Worm (Caenorhabditis elegans) whole organism, L4 larva: ENCODE data around the gene Y66H1A.5.

ENCODE experiments used
- F44E2.7 ChIP-seq: fragments of 200-800 bp; sonication (Bioruptor generic); IDR thresholded peaks from 2 replicates; pipeline ENCODE4 v2.1.2; 2022; ENCODE audit warnings: missing genetic modification characterization, missing compliant biosample characterization
- F49E8.2 ChIP-seq: sonication (generic microtip); optimal IDR thresholded peaks from 2 replicates; lab custom pipeline; 2016; ENCODE audit warnings: missing compliant biosample characterization, mild to moderate bottlenecking, missing genetic modification characterization, borderline replicate concordance
- R02D3.7 ChIP-seq: fragments of 150-350 bp; sonication (generic microtip); optimal IDR thresholded peaks from 3 replicates; lab custom pipeline; 2014; ENCODE audit warnings: missing biosample characterization, missing genetic modification characterization
- Y48G9A.11 ChIP-seq: fragments of 200-800 bp; sonication (Bioruptor generic); IDR thresholded peaks from 2 replicates; pipeline ENCODE4 v1.3.6; 2022; ENCODE audit warnings: missing genetic modification reagents, missing genetic modification characterization, missing compliant biosample characterization
- Y75B8A.6 ChIP-seq: fragments of 200-800 bp; sonication (Bioruptor generic); IDR thresholded peaks from 2 replicates; pipeline ENCODE4 v1.3.6; 2022; ENCODE audit warnings: missing genetic modification reagents, missing genetic modification characterization, missing compliant biosample characterization
- ZK546.5 ChIP-seq, 2 experiments: sonication (generic microtip); optimal IDR thresholded peaks; 2 replicates each; lab custom pipeline; 2017; ENCODE audit warnings: missing biosample characterization in 2 of 2, missing genetic modification characterization in 2 of 2
- aha-1 ChIP-seq: fragments of 150-350 bp; peaks from one replicate; lab custom pipeline; 2014; ENCODE audit warnings: missing biosample characterization, missing genetic modification characterization
- ama-1 ChIP-seq: fragments of 150-350 bp; optimal IDR thresholded peaks from 2 replicates; lab custom pipeline; 2014; ENCODE audit warnings: inconsistent platforms, mixed read lengths
- ceh-32 ChIP-seq: sonication (generic microtip); optimal IDR thresholded peaks from 2 replicates; lab custom pipeline; 2016; ENCODE audit warnings: mild to moderate bottlenecking, missing genetic modification characterization, missing compliant biosample characterization; ENCODE audit not compliant: poor library complexity
- cey-2 ChIP-seq: sonication (generic microtip); optimal IDR thresholded peaks from 3 replicates; lab custom pipeline; 2017; ENCODE audit warnings: missing genetic modification characterization, mild to moderate bottlenecking, missing compliant biosample characterization, antibody characterized with exemption, borderline replicate concordance; ENCODE audit not compliant: insufficient read depth
- ctbp-1 ChIP-seq: fragments of 200-800 bp; sonication (Bioruptor generic); IDR thresholded peaks from 2 replicates; pipeline ENCODE4 v1.3.6; 2022; ENCODE audit warnings: missing genetic modification reagents, missing genetic modification characterization, missing compliant biosample characterization
- daf-16 ChIP-seq, 3 experiments: sonication (generic microtip); optimal IDR thresholded peaks; 2 replicates each; lab custom pipeline; 2016 to 2017; ENCODE audit warnings: missing genetic modification characterization in 3 of 3, missing genetic modification reagents in 3 of 3, mild to moderate bottlenecking in 2 of 3, missing compliant biosample characterization in 2 of 3, missing biosample characterization in 1 of 3, moderate library complexity in 1 of 3
- daf-19 ChIP-seq: fragments of 200-800 bp; sonication (Bioruptor generic); conservative IDR thresholded peaks from 2 replicates; pipeline ENCODE4 v1.3.6; 2022; ENCODE audit warnings: missing genetic modification characterization, missing compliant biosample characterization
- dmd-6 ChIP-seq: fragments of 200-800 bp; sonication (Bioruptor generic); IDR thresholded peaks from 2 replicates; pipeline ENCODE4 v1.3.6; 2022; ENCODE audit warnings: missing genetic modification reagents, missing genetic modification characterization, missing compliant biosample characterization
- dve-1 ChIP-seq: sonication (generic microtip); optimal IDR thresholded peaks from 2 replicates; lab custom pipeline; 2017; ENCODE audit warnings: antibody characterized with exemption, mild to moderate bottlenecking, missing genetic modification characterization, missing compliant biosample characterization; ENCODE audit not compliant: insufficient read depth
- egl-27 ChIP-seq: sonication (generic microtip); optimal IDR thresholded peaks from 3 replicates; lab custom pipeline; 2017; ENCODE audit warnings: missing biosample characterization, missing genetic modification reagents, missing genetic modification characterization
- gei-8 ChIP-seq: fragments of 200-800 bp; sonication (Bioruptor generic); optimal IDR thresholded peaks from 2 replicates; lab custom pipeline; 2018; ENCODE audit warnings: mild to moderate bottlenecking, missing genetic modification characterization, missing compliant biosample characterization
- hif-1 ChIP-seq, 2 experiments: sonication (generic microtip); optimal IDR thresholded peaks; 2 replicates each; lab custom pipeline; 2016 to 2017; ENCODE audit warnings: missing compliant biosample characterization in 2 of 2, missing genetic modification characterization in 2 of 2, missing genetic modification reagents in 2 of 2, missing genotype in 2 of 2, mild to moderate bottlenecking in 1 of 2
- jun-1 ChIP-seq: fragments of 150-350 bp; optimal IDR thresholded peaks from 2 replicates; lab custom pipeline; 2014; ENCODE audit warnings: missing biosample characterization, missing genetic modification reagents, missing genetic modification characterization
- lin-1 ChIP-seq: fragments of 200-800 bp; sonication (Bioruptor generic); IDR thresholded peaks from 2 replicates; pipeline ENCODE4 v1.3.6; 2022; ENCODE audit warnings: missing genetic modification reagents, missing genetic modification characterization, missing compliant biosample characterization
- lin-13 ChIP-seq: fragments of 150-350 bp; optimal IDR thresholded peaks from 2 replicates; lab custom pipeline; 2014; ENCODE audit warnings: missing biosample characterization, missing genetic modification reagents, missing genetic modification characterization
- lin-15B ChIP-seq: fragments of 150-350 bp; sonication (generic microtip); optimal IDR thresholded peaks from 3 replicates; lab custom pipeline; 2014; ENCODE audit warnings: missing biosample characterization, missing genetic modification characterization
- lin-29 ChIP-seq: fragments of 200-800 bp; sonication (Bioruptor generic); IDR thresholded peaks from 2 replicates; pipeline ENCODE4 v1.3.6; 2022; ENCODE audit warnings: missing genetic modification reagents, missing genetic modification characterization, missing compliant biosample characterization
- lsy-2 ChIP-seq, 2 experiments: fragments of 150-350 bp in 1 of 2; sonication (generic microtip) in 1 of 2; optimal IDR thresholded peaks; 2 replicates each; lab custom pipeline; 2014 to 2017; ENCODE audit warnings: missing biosample characterization in 2 of 2, missing genetic modification characterization in 2 of 2
- nhr-10 ChIP-seq: fragments of 150-350 bp; optimal IDR thresholded peaks from 2 replicates; lab custom pipeline; 2014; ENCODE audit warnings: missing biosample characterization, missing genetic modification characterization
- nhr-28 ChIP-seq: fragments of 150-350 bp; optimal IDR thresholded peaks from 2 replicates; lab custom pipeline; 2014; ENCODE audit warnings: missing biosample characterization, missing genetic modification characterization
- nhr-48 ChIP-seq: sonication (generic microtip); optimal IDR thresholded peaks from 2 replicates; lab custom pipeline; 2016; ENCODE audit warnings: mild to moderate bottlenecking, missing genetic modification characterization, missing compliant biosample characterization
- sdz-12 ChIP-seq: fragments of 200-800 bp; sonication (Bioruptor generic); optimal IDR thresholded peaks from 2 replicates; lab custom pipeline; 2018; ENCODE audit warnings: mild to moderate bottlenecking, missing genetic modification characterization, missing compliant biosample characterization
- set-16 ChIP-seq: fragments of 200-800 bp; sonication (Bioruptor generic); IDR thresholded peaks from 2 replicates; pipeline ENCODE4 v1.3.6; 2022; ENCODE audit warnings: missing genetic modification reagents, missing genetic modification characterization, missing compliant biosample characterization
- snpc-1.2 ChIP-seq: fragments of 200-800 bp; sonication (Bioruptor generic); IDR thresholded peaks from 2 replicates; pipeline ENCODE4 v1.3.6; 2022; ENCODE audit warnings: missing genetic modification reagents, missing genetic modification characterization, missing compliant biosample characterization
- tag-97 ChIP-seq: fragments of 200-800 bp; sonication (Bioruptor generic); IDR thresholded peaks from 2 replicates; pipeline ENCODE4 v1.3.6; 2022; ENCODE audit warnings: missing genetic modification characterization, missing compliant biosample characterization
- unc-130 ChIP-seq: sonication (generic microtip); optimal IDR thresholded peaks from 2 replicates; lab custom pipeline; 2016; ENCODE audit warnings: missing genetic modification reagents, missing genetic modification characterization, missing compliant biosample characterization
- unc-62 ChIP-seq, 3 experiments: fragments of 150-350 bp in 1 of 3; sonication (generic microtip); optimal IDR thresholded peaks in 2 of 3; peaks in 1 of 3; 1 replicate in 1 of 3; 2 replicates in 2 of 3; lab custom pipeline; 2014 to 2017; ENCODE audit warnings: missing biosample characterization in 3 of 3, missing genetic modification characterization in 3 of 3, missing genetic modification reagents in 3 of 3, missing genotype in 1 of 3
- vab-7 ChIP-seq: fragments of 200-800 bp; sonication (Bioruptor generic); IDR thresholded peaks from 2 replicates; pipeline ENCODE4 v1.3.6; 2022; ENCODE audit warnings: missing genetic modification reagents, missing genetic modification characterization, missing compliant biosample characterization
- zfp-2 ChIP-seq: sonication (generic microtip); optimal IDR thresholded peaks from 2 replicates; lab custom pipeline; 2016; ENCODE audit warnings: mild to moderate bottlenecking, missing genetic modification characterization, missing compliant biosample characterization
- zip-2 ChIP-seq: fragments of 150-350 bp; optimal IDR thresholded peaks from 2 replicates; lab custom pipeline; 2014; ENCODE audit warnings: missing biosample characterization, missing genetic modification characterization
- ztf-7 ChIP-seq: fragments of 150-350 bp; optimal IDR thresholded peaks from 2 replicates; lab custom pipeline; 2014; ENCODE audit warnings: missing biosample characterization, missing genetic modification characterization

The Y66H1A.5 gene

ce11 chrIV:410420-410891, 18.5 kb downstream of the Y66H1A.5 start, which contains the start of gene T07A9.12 (continued):
- TF ChIP-seq ceh-32 (tag; lab: Kevin White, UChicago) = no peak
- TF ChIP-seq lin-1 (GFP tag; lab: Robert Waterston, UW) = 0 out of 2 replicates have a peak, but pooled peaks have one; percentile 11
- peak; percentile 63 for TF ChIP-seq ztf-7 (tag; lab: Kevin White, UChicago)
- no peak for TF ChIP-seq nhr-10 (tag; lab: Kevin White, UChicago)
- TF ChIP-seq nhr-48 (tag; lab: Kevin White, UChicago) = peak; percentile 43
- TF ChIP-seq Y48G9A.11 (GFP tag; lab: Robert Waterston, UW) = no peak
- TF ChIP-seq zip-2 (tag; lab: Kevin White, UChicago) = no peak
- TF ChIP-seq lsy-2 (tag; optimal IDR thresholded peaks at IDR 0.05; lab: Kevin White, UChicago) = peak; percentile 37 to 79
- TF ChIP-seq gei-8 (GFP tag; lab: Kevin White, UChicago) = no peak
- TF ChIP-seq dve-1 (tag; lab: Kevin White, UChicago) = peak; percentile 97
- TF ChIP-seq dmd-6 (GFP tag; lab: Robert Waterston, UW) = peak; percentile 59
- TF ChIP-seq, all 104 proteins: peak for 30

ce11 chrIV:409935-410334, 19.0 kb downstream of the Y66H1A.5 start, which contains the start of gene kgb-1:
Gene kgb-1 (minus strand): TSS chrIV:410035.
- TF ChIP-seq jun-1 (no peak), hif-1 (tag; optimal IDR thresholded peaks at IDR 0.05; lab: Kevin White, UChicago) (no peak), unc-62 (GFP tag; optimal IDR thresholded peaks at IDR 0.05 in 1 of 2; lab: Kevin White, UChicago) (peak in 1 of 2 experiments; percentile 36), unc-62 (tag; optimal IDR thresholded peaks at IDR 0.05; lab: Kevin White, UChicago) (no peak), lin-13 (no peak)

- TF ChIP-seq lin-15B (tag; lab: Kevin White, UChicago) = no peak
- no peak for TF ChIP-seq lin-29 (GFP tag; lab: Robert Waterston, UW)
- TF ChIP-seq dmd-6 (GFP tag; lab: Robert Waterston, UW) = peak; percentile 18; the same call in 1 of the 2 replicates
- TF ChIP-seq ama-1 = no peak
- TF ChIP-seq F49E8.2 = no peak
- TF ChIP-seq zfp-2 (tag; lab: Kevin White, UChicago) = no peak
- no peak for TF ChIP-seq daf-16 (GFP tag; optimal IDR thresholded peaks at IDR 0.05; lab: Kevin White, UChicago)
- TF ChIP-seq daf-16 (tag; optimal IDR thresholded peaks at IDR 0.05; lab: Kevin White, UChicago) = peak; percentile 42
- no peak for TF ChIP-seq sdz-12 (GFP tag; lab: Kevin White, UChicago)
- TF ChIP-seq egl-27 (tag; lab: Kevin White, UChicago) = no peak
- TF ChIP-seq dve-1 (tag; lab: Kevin White, UChicago) = peak; percentile 31
- no peak for TF ChIP-seq Y75B8A.6 (GFP tag; lab: Robert Waterston, UW)
- no peak for TF ChIP-seq F44E2.7 (GFP tag; lab: Robert Waterston, UW)
- TF ChIP-seq tag-97 = no peak
- TF ChIP-seq set-16 = no peak
- TF ChIP-seq nhr-48 (tag; lab: Kevin White, UChicago) = no peak
- TF ChIP-seq daf-19 (GFP tag; lab: Robert Waterston, UW) = no peak
- TF ChIP-seq, all 104 proteins: peak for 3
These were observed 20.0 kb downstream of the Y66H1A.5 start for ce11 chrIV:408892-409291.

ce11 chrIV:401395-401794, 27.5 kb downstream of the Y66H1A.5 start, which contains the start of gene gpa-4:
Gene gpa-4 (plus strand): TSS chrIV:401695.
- TF ChIP-seq snpc-1.2 (GFP tag; lab: Robert Waterston, UW) (no peak), vab-7 (GFP tag; lab: Robert Waterston, UW) (no peak), nhr-28 (tag; lab: Kevin White, UChicago) (no peak), nhr-10 (tag; lab: Kevin White, UChicago) (no peak), aha-1 (tag; lab: Kevin White, UChicago) (no peak), unc-130 (no peak), ceh-32 (tag; lab: Kevin White, UChicago) (no peak), ctbp-1 (GFP tag; lab: Robert Waterston, UW) (no peak), R02D3.7 (tag; lab: Kevin White, UChicago) (no peak), dmd-6 (GFP tag; lab: Robert Waterston, UW) (no peak), lin-29 (GFP tag; lab: Robert Waterston, UW) (no peak), jun-1 (no peak), ZK546.5 (tag; optimal IDR thresholded peaks at IDR 0.05; lab: Kevin White, UChicago) (no peak), cey-2 (no peak)
- TF ChIP-seq, all 104 proteins: peak for 0
